Fruit fly (Drosophila melanogaster): ENCODE measurements around the gene CG5011.

Gene CG5011

dm6 chr2L:1177522-1177921, 22.9 kb upstream of the CG5011 start, which contains the start of gene CG4896 (continued):
- TF ChIP-seq CG2875 (GFP tag; optimal IDR thresholded peaks at IDR 0.05) (no peak), CG12744 (GFP tag; optimal IDR thresholded peaks at IDR 0.05) (no peak), zfh1 (GFP tag; IDR thresholded peaks at IDR 0.05) (no peak), gsb-n (tag; optimal IDR thresholded peaks at IDR 0.05) (no peak), CG9797 (GFP tag; optimal IDR thresholded peaks at IDR 0.05) (peak; percentile 14), CG10274 (GFP tag; optimal IDR thresholded peaks at IDR 0.05) (no peak), Xbp1 (GFP tag; optimal IDR thresholded peaks at IDR 0.05) (peak; percentile 19), Bgb (GFP tag; IDR thresholded peaks at IDR 0.05; ENCODE audit: partially characterized antibody) (peak; percentile 80), ato (GFP tag; IDR thresholded peaks at IDR 0.05; ENCODE audit: partially characterized antibody) (peak; percentile 66), Meics (GFP tag; optimal IDR thresholded peaks at IDR 0.05) (no peak), caup (GFP tag; optimal IDR thresholded peaks at IDR 0.05; ENCODE audit: severe bottlenecking) (no peak), HmgD (GFP tag; optimal IDR thresholded peaks at IDR 0.05) (no peak), ara (GFP tag; IDR thresholded peaks at IDR 0.05) (no peak), az2 (GFP tag; optimal IDR thresholded peaks at IDR 0.05) (no peak), CG6791 (GFP tag; IDR thresholded peaks at IDR 0.05; ENCODE audit: partially characterized antibody) (peak; percentile 69), CG1529 (GFP tag; optimal IDR thresholded peaks at IDR 0.05) (no peak), CG11247 (GFP tag; IDR thresholded peaks at IDR 0.05) (no peak), mirr (GFP tag; optimal IDR thresholded peaks at IDR 0.05) (no peak), CG10431 (GFP tag; optimal IDR thresholded peaks at IDR 0.05) (no peak), CG12236 (GFP tag; optimal IDR thresholded peaks at IDR 0.05) (no peak), Doc2 (GFP tag; IDR thresholded peaks at IDR 0.05) (no peak), YL-1 (GFP tag; optimal IDR thresholded peaks at IDR 0.05) (peak; percentile 83), CHES-1-like (GFP tag; optimal IDR thresholded peaks at IDR 0.05) (no peak), odd (GFP tag; optimal IDR thresholded peaks at IDR 0.05) (no peak), CG43689 (GFP tag; IDR thresholded peaks at IDR 0.05) (no peak), Hand (GFP tag; optimal IDR thresholded peaks at IDR 0.05) (no peak), D19A (tag; optimal IDR thresholded peaks at IDR 0.05) (no peak), dmrt11E (tag; optimal IDR thresholded peaks at IDR 0.05) (no peak), CG17361 (GFP tag; IDR thresholded peaks at IDR 0.05) (no peak), CG17359 (tag; optimal IDR thresholded peaks at IDR 0.05) (no peak), Usf (GFP tag; optimal IDR thresholded peaks at IDR 0.05) (no peak), Mrtf (GFP tag; IDR thresholded peaks at IDR 0.05) (no peak), sna (GFP tag; IDR thresholded peaks at IDR 0.05; ENCODE audit: partially characterized antibody) (0 out of 2 replicates have a peak, but pooled peaks have one; percentile 48), CG12104 (GFP tag; optimal IDR thresholded peaks at IDR 0.05) (no peak), Hr39 (optimal IDR thresholded peaks at IDR 0.05) (no peak), Dbx (GFP tag; IDR thresholded peaks at IDR 0.05) (0 out of 3 replicates have a peak, but pooled peaks have one; percentile 28), jing (GFP tag; optimal IDR thresholded peaks at IDR 0.05) (no peak), CG11456 (GFP tag; IDR thresholded peaks at IDR 0.05) (no peak), CG14710 (tag; optimal IDR thresholded peaks at IDR 0.05) (peak; percentile 25), CG8359 (GFP tag; optimal IDR thresholded peaks at IDR 0.05; ENCODE audit: borderline replicate concordance) (no peak), gem (tag; optimal IDR thresholded peaks at IDR 0.05) (no peak), Fer2 (tag; optimal IDR thresholded peaks at IDR 0.05) (no peak), CG17186 (GFP tag; optimal IDR thresholded peaks at IDR 0.05) (no peak), tgo (GFP tag; IDR thresholded peaks at IDR 0.05) (no peak), CG6654 (GFP tag; optimal IDR thresholded peaks at IDR 0.05) (no peak), CG11723 (GFP tag; optimal IDR thresholded peaks at IDR 0.05) (no peak), en (GFP tag; optimal IDR thresholded peaks at IDR 0.05) (no peak), CG8089 (GFP tag; optimal IDR thresholded peaks at IDR 0.05) (no peak), CG30431 (GFP tag; optimal IDR thresholded peaks at IDR 0.05) (no peak), otp (GFP tag; IDR thresholded peaks at IDR 0.05) (no peak), MTF-1 (GFP tag; optimal IDR thresholded peaks at IDR 0.05; ENCODE audit: borderline replicate concordance) (no peak), CG31441 (GFP tag; IDR thresholded peaks at IDR 0.05) (no peak)

Measured in whole organism, embryonic.